Fruit fly (Drosophila melanogaster) whole organism, prepupa: ENCODE results near the gene CG33689.

ENCODE experiments used
- CG10631 ChIP-seq: fragments of 200-800 bp; sonication (Bioruptor generic); optimal IDR thresholded peaks from 2 replicates; lab custom pipeline; 2016; ENCODE audit warnings: missing biosample characterization, missing genetic modification characterization
- CG10669 ChIP-seq: fragments of 200-800 bp; sonication (Bioruptor generic); optimal IDR thresholded peaks from 3 replicates; lab custom pipeline; 2018; ENCODE audit warnings: missing biosample characterization, mild to moderate bottlenecking, missing genetic modification characterization, moderate library complexity
- CG11294 ChIP-seq: fragments of 200-800 bp; sonication (Bioruptor generic); IDR thresholded peaks from 2 replicates; pipeline ENCODE4 v1.3.6; 2022; ENCODE audit warnings: missing biosample characterization, missing genetic modification characterization
- CG11762 ChIP-seq: fragments of 200-800 bp; sonication (Bioruptor generic); optimal IDR thresholded peaks from 3 replicates; lab custom pipeline; 2016; ENCODE audit warnings: missing biosample characterization, missing genetic modification characterization; ENCODE audit not compliant: insufficient read depth
- CG11902 ChIP-seq: fragments of 200-800 bp; sonication (Bioruptor generic); optimal IDR thresholded peaks from 3 replicates; lab custom pipeline; 2016; ENCODE audit warnings: missing biosample characterization, missing genetic modification characterization
- CG15336 ChIP-seq: fragments of 200-800 bp; sonication (Bioruptor generic); IDR thresholded peaks from 2 replicates; pipeline ENCODE4 v1.3.6; 2022; ENCODE audit warnings: missing biosample characterization, missing genetic modification characterization
- CG16779 ChIP-seq: fragments of 200-800 bp; sonication (Bioruptor generic); optimal IDR thresholded peaks from 3 replicates; lab custom pipeline; 2017; ENCODE audit warnings: missing biosample characterization, mild to moderate bottlenecking, missing genetic modification characterization
- CG3032 ChIP-seq: fragments of 200-800 bp; optimal IDR thresholded peaks from 2 replicates; lab custom pipeline; 2019; ENCODE audit warnings: missing biosample characterization, mild to moderate bottlenecking, missing genetic modification characterization, moderate library complexity
- CG31627 ChIP-seq: fragments of 200-800 bp; sonication (Bioruptor generic); optimal IDR thresholded peaks from 3 replicates; lab custom pipeline; 2016; ENCODE audit warnings: missing biosample characterization, missing genetic modification characterization
- CG32006 ChIP-seq: fragments of 200-800 bp; sonication (Bioruptor generic); optimal IDR thresholded peaks from 3 replicates; lab custom pipeline; 2017; ENCODE audit warnings: missing biosample characterization, mild to moderate bottlenecking, missing genetic modification characterization
- CG34406 ChIP-seq: fragments of 200-800 bp; sonication (Bioruptor generic); optimal IDR thresholded peaks from 3 replicates; lab custom pipeline; 2016; ENCODE audit warnings: missing biosample characterization, missing genetic modification characterization
- CG3919 ChIP-seq: fragments of 200-800 bp; sonication (Bioruptor generic); optimal IDR thresholded peaks from 3 replicates; lab custom pipeline; 2016; ENCODE audit warnings: missing biosample characterization, missing genetic modification characterization
- CG4318 ChIP-seq: fragments of 200-800 bp; sonication (Bioruptor generic); optimal IDR thresholded peaks from 3 replicates; lab custom pipeline; 2017; ENCODE audit warnings: missing biosample characterization, mild to moderate bottlenecking, missing genetic modification characterization
- CG6163 ChIP-seq: fragments of 200-800 bp; sonication (Bioruptor generic); IDR thresholded peaks from 3 replicates; pipeline ENCODE4 v1.3.6; 2022; ENCODE audit warnings: missing biosample characterization, missing genetic modification characterization
- CG6276 ChIP-seq: fragments of 200-800 bp; sonication (Bioruptor generic); optimal IDR thresholded peaks from 2 replicates; lab custom pipeline; 2017; ENCODE audit warnings: missing biosample characterization, mild to moderate bottlenecking, missing genetic modification characterization
- CG6792 ChIP-seq: fragments of 200-800 bp; sonication (Bioruptor generic); optimal IDR thresholded peaks from 3 replicates; lab custom pipeline; 2016; ENCODE audit warnings: missing biosample characterization, missing genetic modification characterization
- CG6808 ChIP-seq: fragments of 200-800 bp; sonication (Bioruptor generic); optimal IDR thresholded peaks from 3 replicates; lab custom pipeline; 2017; ENCODE audit warnings: missing biosample characterization, missing genetic modification characterization, mild to moderate bottlenecking, moderate library complexity, missing genetic modification reagents
- CG7368 ChIP-seq: fragments of 200-800 bp; sonication (Bioruptor generic); optimal IDR thresholded peaks from 3 replicates; lab custom pipeline; 2016; ENCODE audit warnings: missing biosample characterization, missing genetic modification characterization
- CG8319 ChIP-seq: fragments of 200-800 bp; sonication (Bioruptor generic); optimal IDR thresholded peaks from 3 replicates; lab custom pipeline; 2016; ENCODE audit warnings: missing biosample characterization, missing genetic modification characterization
- CG8632 ChIP-seq: fragments of 200-800 bp; sonication (Bioruptor generic); optimal IDR thresholded peaks from 3 replicates; lab custom pipeline; 2016; ENCODE audit warnings: missing biosample characterization, missing genetic modification characterization
- CG9139 ChIP-seq: fragments of 200-800 bp; sonication (Bioruptor generic); optimal IDR thresholded peaks from 3 replicates; lab custom pipeline; 2017; ENCODE audit warnings: missing biosample characterization, mild to moderate bottlenecking, missing genetic modification characterization
- Eip75B ChIP-seq: fragments of 200-800 bp; sonication (Bioruptor generic); optimal IDR thresholded peaks from 3 replicates; lab custom pipeline; 2016; ENCODE audit warnings: missing biosample characterization, missing genetic modification characterization
- Eip78C ChIP-seq: fragments of 200-800 bp; sonication (Bioruptor generic); peaks from one replicate; lab custom pipeline; 2016; ENCODE audit warnings: missing biosample characterization, missing genetic modification characterization
- Ets21C ChIP-seq: fragments of 200-800 bp; sonication (Bioruptor generic); optimal IDR thresholded peaks from 3 replicates; lab custom pipeline; 2016; ENCODE audit warnings: missing biosample characterization, missing genetic modification characterization
- Ets96B ChIP-seq: fragments of 200-800 bp; optimal IDR thresholded peaks from 2 replicates; lab custom pipeline; 2019; ENCODE audit warnings: missing biosample characterization, mild to moderate bottlenecking, missing genetic modification characterization, moderate library complexity
- Gug ChIP-seq: fragments of 200-800 bp; sonication (Bioruptor generic); IDR thresholded peaks from 2 replicates; pipeline ENCODE4 v1.3.6; 2022; ENCODE audit warnings: missing biosample characterization, missing genetic modification characterization
- Hr38 ChIP-seq: sonication (Bioruptor generic); optimal IDR thresholded peaks from 2 replicates; lab custom pipeline; 2016; ENCODE audit warnings: missing biosample characterization, missing genetic modification characterization
- Hr39 ChIP-seq: fragments of 200-800 bp; sonication (Bioruptor generic); optimal IDR thresholded peaks from 2 replicates; lab custom pipeline; 2016; ENCODE audit warnings: missing biosample characterization, missing genetic modification characterization
- Hr4 ChIP-seq: fragments of 200-800 bp; sonication (Bioruptor generic); optimal IDR thresholded peaks from 3 replicates; lab custom pipeline; 2016; ENCODE audit warnings: missing biosample characterization, missing genetic modification characterization
- Lpt ChIP-seq: fragments of 200-800 bp; sonication (Bioruptor generic); optimal IDR thresholded peaks from 3 replicates; lab custom pipeline; 2016; ENCODE audit warnings: missing biosample characterization, missing genetic modification characterization
- OdsH ChIP-seq: fragments of 200-800 bp; sonication (Bioruptor generic); optimal IDR thresholded peaks from 3 replicates; lab custom pipeline; 2016; ENCODE audit warnings: missing biosample characterization, missing genetic modification characterization
- Smox ChIP-seq: fragments of 200-800 bp; sonication (Bioruptor generic); optimal IDR thresholded peaks from 3 replicates; lab custom pipeline; 2016; ENCODE audit warnings: missing biosample characterization, missing genetic modification characterization
- Sox102F ChIP-seq: fragments of 200-800 bp; sonication (Bioruptor generic); optimal IDR thresholded peaks from 2 replicates; lab custom pipeline; 2016; ENCODE audit warnings: missing biosample characterization, mild to moderate bottlenecking, missing genetic modification characterization
- Sox14 ChIP-seq: fragments of 200-800 bp; sonication (Bioruptor generic); optimal IDR thresholded peaks from 3 replicates; lab custom pipeline; 2016; ENCODE audit warnings: missing biosample characterization, missing genetic modification characterization
- Sox15 ChIP-seq: fragments of 200-800 bp; sonication (Bioruptor generic); optimal IDR thresholded peaks from 3 replicates; lab custom pipeline; 2016; ENCODE audit warnings: missing biosample characterization, missing genetic modification characterization
- achi ChIP-seq: fragments of 200-800 bp; sonication (Bioruptor generic); optimal IDR thresholded peaks from 3 replicates; lab custom pipeline; 2016; ENCODE audit warnings: missing biosample characterization, missing genetic modification characterization
- acj6 ChIP-seq: fragments of 200-800 bp; sonication (Bioruptor generic); optimal IDR thresholded peaks from 3 replicates; lab custom pipeline; 2016; ENCODE audit warnings: missing biosample characterization, missing genetic modification characterization
- cyc ChIP-seq: fragments of 200-800 bp; sonication (Bioruptor generic); optimal IDR thresholded peaks from 3 replicates; lab custom pipeline; 2016; ENCODE audit warnings: missing biosample characterization, missing genetic modification characterization
- dac ChIP-seq: fragments of 200-800 bp; sonication (Bioruptor generic); optimal IDR thresholded peaks from 2 replicates; lab custom pipeline; 2017; ENCODE audit warnings: missing biosample characterization, mild to moderate bottlenecking, missing genetic modification characterization
- dsx ChIP-seq: fragments of 200-800 bp; optimal IDR thresholded peaks from 3 replicates; lab custom pipeline; 2019; ENCODE audit warnings: missing biosample characterization, mild to moderate bottlenecking, missing genetic modification characterization, moderate library complexity; ENCODE audit not compliant: poor library complexity, severe bottlenecking
- esn ChIP-seq: fragments of 200-800 bp; sonication (Bioruptor generic); optimal IDR thresholded peaks from 2 replicates; lab custom pipeline; 2016; ENCODE audit warnings: missing biosample characterization, mild to moderate bottlenecking, missing genetic modification characterization, moderate library complexity
- fd59A ChIP-seq: fragments of 200-800 bp; sonication (Bioruptor generic); optimal IDR thresholded peaks from 2 replicates; lab custom pipeline; 2017; ENCODE audit warnings: missing biosample characterization, mild to moderate bottlenecking, missing genetic modification characterization, missing genetic modification reagents
- fd85E ChIP-seq: fragments of 200-800 bp; sonication (Bioruptor generic); optimal IDR thresholded peaks from 3 replicates; lab custom pipeline; 2016; ENCODE audit warnings: missing biosample characterization, missing genetic modification characterization
- fkh ChIP-seq: fragments of 200-800 bp; sonication (Bioruptor generic); optimal IDR thresholded peaks from 3 replicates; lab custom pipeline; 2017; ENCODE audit warnings: missing biosample characterization, mild to moderate bottlenecking, missing genetic modification characterization, moderate library complexity
- lz ChIP-seq: fragments of 200-800 bp; sonication (Bioruptor generic); optimal IDR thresholded peaks from 3 replicates; lab custom pipeline; 2016; ENCODE audit warnings: missing biosample characterization, missing genetic modification characterization
- net ChIP-seq: fragments of 200-800 bp; sonication (Bioruptor generic); optimal IDR thresholded peaks from 3 replicates; lab custom pipeline; 2016; ENCODE audit warnings: missing biosample characterization, missing genetic modification characterization
- pdm3 ChIP-seq: fragments of 200-800 bp; sonication (Bioruptor generic); optimal IDR thresholded peaks from 3 replicates; lab custom pipeline; 2016; ENCODE audit warnings: missing biosample characterization, missing genetic modification characterization
- salr ChIP-seq, 2 experiments: fragments of 200-800 bp; sonication (Bioruptor generic); optimal IDR thresholded peaks; 3 replicates each; lab custom pipeline; 2016 to 2018; ENCODE audit warnings: missing biosample characterization in 2 of 2, missing genetic modification characterization in 2 of 2, mild to moderate bottlenecking in 1 of 2
- spab ChIP-seq: fragments of 200-800 bp; sonication (Bioruptor generic); optimal IDR thresholded peaks from 2 replicates; lab custom pipeline; 2017; ENCODE audit warnings: missing biosample characterization, mild to moderate bottlenecking, missing genetic modification characterization, missing genetic modification reagents
- ss ChIP-seq, 2 experiments: fragments of 200-800 bp; sonication (Bioruptor generic); optimal IDR thresholded peaks; 2 replicates in 1 of 2; 3 replicates in 1 of 2; lab custom pipeline; 2017 to 2018; ENCODE audit warnings: mild to moderate bottlenecking in 2 of 2, missing biosample characterization in 2 of 2, missing genetic modification characterization in 2 of 2, moderate library complexity in 1 of 2
- svp ChIP-seq: fragments of 200-800 bp; sonication (Bioruptor generic); peaks from one replicate; lab custom pipeline; 2016; ENCODE audit warnings: missing biosample characterization, missing genetic modification characterization
- topi ChIP-seq: fragments of 200-800 bp; sonication (Bioruptor generic); optimal IDR thresholded peaks from 3 replicates; lab custom pipeline; 2016; ENCODE audit warnings: missing biosample characterization, missing genetic modification characterization
- vri ChIP-seq: fragments of 200-800 bp; sonication (Bioruptor generic); optimal IDR thresholded peaks from 3 replicates; lab custom pipeline; 2016; ENCODE audit warnings: missing biosample characterization, mild to moderate bottlenecking, missing genetic modification characterization

The CG33689 gene

dm6 chr3L:16217935-16218334, 17.9 kb downstream of the CG33689 start:
- no peak for TF ChIP-seq ss (GFP tag; optimal IDR thresholded peaks at IDR 0.05; lab: Kevin White, UChicago)
- no peak for TF ChIP-seq Hr38
- TF ChIP-seq CG6276 (GFP tag; lab: Kevin White, UChicago): peak; percentile 20
- TF ChIP-seq CG15336: peak; percentile 84
- peak; percentile 23 for TF ChIP-seq CG8319 (GFP tag; lab: Kevin White, UChicago)
- peak; percentile 43 for TF ChIP-seq CG4318 (GFP tag; lab: Kevin White, UChicago)
- TF ChIP-seq achi (GFP tag; lab: Kevin White, UChicago): peak; percentile 75
- no peak for TF ChIP-seq Sox15
- peak; percentile 84 for TF ChIP-seq Hr4 (GFP tag; lab: Kevin White, UChicago)
- no peak for TF ChIP-seq vri (GFP tag; lab: Kevin White, UChicago)
- no peak for TF ChIP-seq CG9139 (GFP tag; lab: Kevin White, UChicago)
- peak; percentile 55 for TF ChIP-seq acj6
- TF ChIP-seq cyc (GFP tag; lab: Kevin White, UChicago): peak; percentile 21
- no peak for TF ChIP-seq Ets21C
- no peak for TF ChIP-seq Sox102F (GFP tag; lab: Kevin White, UChicago)
- 0 out of 2 replicates have a peak, but pooled peaks have one; percentile 38 for TF ChIP-seq CG11294
- TF ChIP-seq Sox14 (GFP tag; lab: Kevin White, UChicago): peak; percentile 56
- peak; percentile 9 for TF ChIP-seq CG3032
- TF ChIP-seq CG11762 (GFP tag; lab: Kevin White, UChicago): peak; percentile 43
- no peak for TF ChIP-seq Smox (GFP tag; lab: Kevin White, UChicago)
- TF ChIP-seq Eip78C (GFP tag; lab: Kevin White, UChicago): peak; percentile 92
- TF ChIP-seq CG34406: peak; percentile 5
- peak; percentile 10 for TF ChIP-seq esn
- peak; percentile 72 for TF ChIP-seq CG10631 (GFP tag; lab: Kevin White, UChicago)
- TF ChIP-seq CG32006 (GFP tag; lab: Kevin White, UChicago): peak; percentile 56
- TF ChIP-seq CG7368 (GFP tag; lab: Kevin White, UChicago): no peak
- TF ChIP-seq Gug (GFP tag; lab: Robert Waterston, UW): peak; percentile 65
- TF ChIP-seq spab: no peak
- TF ChIP-seq net: peak; percentile 41
- peak; percentile 37 for TF ChIP-seq CG6808 (GFP tag; lab: Kevin White, UChicago)
- peak; percentile 40 for TF ChIP-seq dac (GFP tag; lab: Kevin White, UChicago)
- peak; percentile 11 for TF ChIP-seq Hr39 (GFP tag; lab: Kevin White, UChicago)
- no peak for TF ChIP-seq fkh (GFP tag; lab: Kevin White, UChicago)
- peak; percentile 34 for TF ChIP-seq fd59A (GFP tag; lab: Kevin White, UChicago)
- no peak for TF ChIP-seq CG16779 (tag; lab: Kevin White, UChicago)
- peak; percentile 30 for TF ChIP-seq CG6792 (GFP tag; lab: Kevin White, UChicago)
- no peak for TF ChIP-seq CG31627 (GFP tag; lab: Kevin White, UChicago)
- TF ChIP-seq CG8632: no peak
- peak; percentile 66 for TF ChIP-seq OdsH (GFP tag; lab: Kevin White, UChicago)
- TF ChIP-seq pdm3 (GFP tag; lab: Kevin White, UChicago): peak; percentile 48
- peak; percentile 28 for TF ChIP-seq topi (GFP tag; lab: Kevin White, UChicago)
- peak; percentile 31 for TF ChIP-seq dsx (GFP tag; lab: Kevin White, UChicago)
- peak; percentile 40 for TF ChIP-seq Ets96B (tag; lab: Kevin White, UChicago)
- TF ChIP-seq CG11902: no peak
- peak; percentile 74 for TF ChIP-seq Eip75B (GFP tag; lab: Kevin White, UChicago)
- TF ChIP-seq svp (GFP tag; lab: Kevin White, UChicago): no peak
- peak in 1 of 2 experiments; percentile 69 for TF ChIP-seq salr (GFP tag; optimal IDR thresholded peaks at IDR 0.05; lab: Kevin White, UChicago)
- TF ChIP-seq CG10669 (GFP tag; lab: Kevin White, UChicago): peak; percentile 38
- TF ChIP-seq Lpt (GFP tag; lab: Kevin White, UChicago): peak; percentile 78
- peak; percentile 11 for TF ChIP-seq lz (GFP tag; lab: Kevin White, UChicago)
- TF ChIP-seq fd85E: peak; percentile 12
- TF ChIP-seq CG3919 (GFP tag; lab: Kevin White, UChicago): peak; percentile 72
- peak; percentile 83 for TF ChIP-seq CG6163 (GFP tag; lab: Robert Waterston, UW)
